Fruit fly (Drosophila melanogaster): ENCODE measurements around the gene CG13728.

Gene CG13728

DNA sequence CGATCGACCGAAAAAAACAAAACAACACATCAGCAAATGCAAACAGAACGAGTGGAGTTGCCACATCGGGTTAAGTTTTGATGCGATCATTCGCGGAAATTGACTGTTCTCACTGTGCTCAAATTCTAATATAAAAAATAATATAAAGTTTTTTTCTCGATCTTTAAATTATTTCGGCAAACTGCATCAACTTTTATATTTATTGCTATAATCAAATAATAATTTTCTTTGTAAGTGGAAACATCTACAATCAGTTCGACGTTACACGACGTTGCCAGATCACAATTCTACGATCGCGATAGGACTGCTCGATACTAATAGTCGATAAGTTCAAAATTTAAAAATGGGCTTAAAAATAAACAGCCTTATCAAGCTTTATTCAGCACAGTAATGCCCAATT, 46.3 kb upstream of the CG13728 start, which contains the start of gene Gorab (continued):
- TF ChIP-seq pzg (GFP tag; optimal IDR thresholded peaks at IDR 0.05): peak; percentile 54
- peak; percentile 87 for TF ChIP-seq fd96Cb (tag; optimal IDR thresholded peaks at IDR 0.05)
- TF ChIP-seq tup (GFP tag; optimal IDR thresholded peaks at IDR 0.05): peak; percentile 77
- TF ChIP-seq CG4328 (GFP tag; optimal IDR thresholded peaks at IDR 0.05): peak; percentile 46
- no peak for TF ChIP-seq usp (GFP tag; optimal IDR thresholded peaks at IDR 0.05)
- peak; percentile 91 for TF ChIP-seq CG14050 (GFP tag; IDR thresholded peaks at IDR 0.05)
- peak; percentile 88 for TF ChIP-seq CG10654 (GFP tag; optimal IDR thresholded peaks at IDR 0.05)
- peak; percentile 55 for TF ChIP-seq BtbVII (GFP tag; optimal IDR thresholded peaks at IDR 0.05)
- TF ChIP-seq CG6765 (GFP tag; optimal IDR thresholded peaks at IDR 0.05): no peak
- peak; percentile 62 for TF ChIP-seq Dek (tag; optimal IDR thresholded peaks at IDR 0.05)
- no peak for TF ChIP-seq Lpt (GFP tag; optimal IDR thresholded peaks at IDR 0.05)
- TF ChIP-seq HmgZ (tag; optimal IDR thresholded peaks at IDR 0.05): peak; percentile 81
- peak; percentile 92 for TF ChIP-seq lilli (GFP tag; optimal IDR thresholded peaks at IDR 0.05)
- no peak for TF ChIP-seq pita (GFP tag; optimal IDR thresholded peaks at IDR 0.05)
- TF ChIP-seq klu (GFP tag; IDR thresholded peaks at IDR 0.05): peak; percentile 92
- TF ChIP-seq D (optimal IDR thresholded peaks at IDR 0.05): no peak
- peak; percentile 78 for TF ChIP-seq D (GFP tag; optimal IDR thresholded peaks at IDR 0.05)
- TF ChIP-seq Rx (GFP tag; IDR thresholded peaks at IDR 0.05): peak; percentile 90
- TF ChIP-seq HLH54F (GFP tag; optimal IDR thresholded peaks at IDR 0.05): peak; percentile 81
- peak; percentile 96 for TF ChIP-seq tgo (GFP tag; IDR thresholded peaks at IDR 0.05)
- peak; percentile 77 for TF ChIP-seq CG13624 (GFP tag; optimal IDR thresholded peaks at IDR 0.05)
- TF ChIP-seq Awh (GFP tag; IDR thresholded peaks at IDR 0.05): peak; percentile 91
- TF ChIP-seq h (optimal IDR thresholded peaks at IDR 0.05): no peak
- no peak for TF ChIP-seq nerfin-2 (GFP tag; IDR thresholded peaks at IDR 0.05; ENCODE audit: partially characterized antibody)
- peak; percentile 54 for TF ChIP-seq amos (GFP tag; IDR thresholded peaks at IDR 0.05; ENCODE audit: partially characterized antibody)
- TF ChIP-seq sqz (GFP tag; optimal IDR thresholded peaks at IDR 0.05): peak; percentile 44
- peak; percentile 67 for TF ChIP-seq Hmr (GFP tag; optimal IDR thresholded peaks at IDR 0.05)
- peak; percentile 26 for TF ChIP-seq CG12219 (GFP tag; optimal IDR thresholded peaks at IDR 0.05)
- peak; percentile 74 for TF ChIP-seq Spps (tag; optimal IDR thresholded peaks at IDR 0.05)
- peak; percentile 8 for TF ChIP-seq btn (GFP tag; optimal IDR thresholded peaks at IDR 0.05)
- peak; percentile 39 for TF ChIP-seq da (GFP tag; optimal IDR thresholded peaks at IDR 0.05)
- peak; percentile 32 for TF ChIP-seq CG12236 (GFP tag; optimal IDR thresholded peaks at IDR 0.05)
- TF ChIP-seq Gsc (GFP tag; IDR thresholded peaks at IDR 0.05): peak; percentile 89
- TF ChIP-seq CG13287 (GFP tag; IDR thresholded peaks at IDR 0.05; ENCODE audit: partially characterized antibody): peak; percentile 62
- peak; percentile 97 for TF ChIP-seq dysf (GFP tag; IDR thresholded peaks at IDR 0.05)
- TF ChIP-seq Elba2 (GFP tag; optimal IDR thresholded peaks at IDR 0.05): peak; percentile 81
- peak; percentile 69 for TF ChIP-seq dm (GFP tag; optimal IDR thresholded peaks at IDR 0.05)
- TF ChIP-seq CG11398 (GFP tag; optimal IDR thresholded peaks at IDR 0.05): peak; percentile 26
- peak; percentile 92 for TF ChIP-seq CG11093 (GFP tag; IDR thresholded peaks at IDR 0.05)
- TF ChIP-seq cwo (GFP tag; optimal IDR thresholded peaks at IDR 0.05): peak; percentile 41
- peak; percentile 67 for TF ChIP-seq Nf-YC (tag; optimal IDR thresholded peaks at IDR 0.05)
- TF ChIP-seq CG12071 (GFP tag; optimal IDR thresholded peaks at IDR 0.05): no peak
- TF ChIP-seq CG11723 (GFP tag; optimal IDR thresholded peaks at IDR 0.05): peak; percentile 63
- TF ChIP-seq knrl (GFP tag; IDR thresholded peaks at IDR 0.05; ENCODE audit: partially characterized antibody): peak; percentile 66
- peak; percentile 94 for TF ChIP-seq sisA (GFP tag; IDR thresholded peaks at IDR 0.05)
- peak; percentile 47 for TF ChIP-seq CG7556 (GFP tag; optimal IDR thresholded peaks at IDR 0.05)
- peak; percentile 91 for TF ChIP-seq CG18262 (tag; optimal IDR thresholded peaks at IDR 0.05)
- peak; percentile 71 for TF ChIP-seq CG16779 (GFP tag; IDR thresholded peaks at IDR 0.05)
- TF ChIP-seq HHEX (GFP tag; optimal IDR thresholded peaks at IDR 0.05): peak; percentile 79
- peak; percentile 90 for TF ChIP-seq Taf1 (GFP tag; IDR thresholded peaks at IDR 0.05)
- TF ChIP-seq CG14441 (GFP tag; IDR thresholded peaks at IDR 0.05): peak; percentile 97
- peak in 1 of 2 experiments; percentile 16 for TF ChIP-seq Eip74EF (GFP tag; optimal IDR thresholded peaks at IDR 0.05)

Data from whole organism, embryonic.